Fruit fly (Drosophila melanogaster) whole organism, embryonic: ENCODE measurements around the gene CG46309.

Source experiments
- Blimp-1 ChIP-seq: fragments of 200-800 bp; sonication (Bioruptor generic); optimal IDR thresholded peaks from 3 replicates; lab custom pipeline; 2018; ENCODE audit warnings: missing biosample characterization, missing genetic modification characterization, mild to moderate bottlenecking, moderate library complexity, missing genetic modification reagents
- CG10267 ChIP-seq: fragments of 200-800 bp; sonication (Bioruptor generic); optimal IDR thresholded peaks from 2 replicates; lab custom pipeline; 2018; ENCODE audit warnings: missing biosample characterization, mild to moderate bottlenecking, missing genetic modification characterization, moderate library complexity
- CG12942 ChIP-seq: fragments of 200-800 bp; sonication (Bioruptor generic); optimal IDR thresholded peaks from 3 replicates; lab custom pipeline; 2016; ENCODE audit warnings: missing biosample characterization, missing genetic modification characterization
- CG14710 ChIP-seq: fragments of 200-800 bp; sonication (Bioruptor generic); optimal IDR thresholded peaks from 3 replicates; lab custom pipeline; 2019; ENCODE audit warnings: missing biosample characterization, mild to moderate bottlenecking, missing genetic modification characterization, moderate library complexity
- CG15011 ChIP-seq: fragments of 200-800 bp; sonication (Bioruptor generic); optimal IDR thresholded peaks from 3 replicates; lab custom pipeline; 2018; ENCODE audit warnings: missing biosample characterization, mild to moderate bottlenecking, missing genetic modification characterization
- CG15696 ChIP-seq: fragments of 200-800 bp; sonication (Bioruptor generic); optimal IDR thresholded peaks from 2 replicates; lab custom pipeline; 2019; ENCODE audit warnings: missing biosample characterization, mild to moderate bottlenecking, missing genetic modification characterization, moderate library complexity
- CG1603 ChIP-seq: fragments of 200-800 bp; sonication (Bioruptor generic); optimal IDR thresholded peaks from 2 replicates; lab custom pipeline; 2019; ENCODE audit warnings: missing biosample characterization, mild to moderate bottlenecking, missing genetic modification characterization, moderate library complexity
- CG16863 ChIP-seq: fragments of 200-800 bp; sonication (Bioruptor generic); optimal IDR thresholded peaks from 3 replicates; lab custom pipeline; 2016; ENCODE audit warnings: missing biosample characterization, missing genetic modification characterization
- CG17802 ChIP-seq: fragments of 200-800 bp; sonication (Bioruptor generic); optimal IDR thresholded peaks from 2 replicates; lab custom pipeline; 2018; ENCODE audit warnings: missing biosample characterization, mild to moderate bottlenecking, missing genetic modification characterization, moderate library complexity
- CG1792 ChIP-seq: fragments of 200-800 bp; sonication (Bioruptor generic); optimal IDR thresholded peaks from 2 replicates; lab custom pipeline; 2016; ENCODE audit warnings: missing biosample characterization, missing genetic modification characterization
- CG2712 ChIP-seq: fragments of 200-800 bp; optimal IDR thresholded peaks from 3 replicates; lab custom pipeline; 2019; ENCODE audit warnings: missing biosample characterization, mild to moderate bottlenecking, missing genetic modification characterization, moderate library complexity
- CG33213 ChIP-seq: fragments of 200-800 bp; sonication (Bioruptor generic); optimal IDR thresholded peaks from 3 replicates; lab custom pipeline; 2016; ENCODE audit warnings: missing biosample characterization, missing genetic modification characterization
- CG6791 ChIP-seq: fragments of 200-800 bp; sonication (Bioruptor generic); IDR thresholded peaks from 3 replicates; pipeline ENCODE4 v1.3.6; 2022; ENCODE audit warnings: missing biosample characterization, missing genetic modification characterization; ENCODE audit not compliant: partially characterized antibody
- CG7271 ChIP-seq: fragments of 200-800 bp; sonication (Bioruptor generic); optimal IDR thresholded peaks from 2 replicates; lab custom pipeline; 2018; ENCODE audit warnings: missing biosample characterization, mild to moderate bottlenecking, missing genetic modification characterization, moderate library complexity
- CG8290 ChIP-seq, 3 experiments: fragments of 200-800 bp; sonication (Bioruptor generic); optimal IDR thresholded peaks; 2 replicates each; lab custom pipeline; 2016 to 2019; ENCODE audit warnings: missing biosample characterization in 3 of 3, missing genetic modification characterization in 3 of 3, mild to moderate bottlenecking in 2 of 3, moderate library complexity in 1 of 3
- CG8388 ChIP-seq: fragments of 200-800 bp; sonication (Bioruptor generic); optimal IDR thresholded peaks from 2 replicates; lab custom pipeline; 2019; ENCODE audit warnings: missing biosample characterization, mild to moderate bottlenecking, missing genetic modification characterization, moderate library complexity
- CG9609 ChIP-seq: fragments of 200-800 bp; sonication (Bioruptor generic); optimal IDR thresholded peaks from 3 replicates; lab custom pipeline; 2016; ENCODE audit warnings: missing biosample characterization, missing genetic modification characterization
- D ChIP-seq, 2 experiments: fragments of 200-800 bp in 1 of 2; fragments of >200 bp in 1 of 2; sonication (Bioruptor generic) in 1 of 2; optimal IDR thresholded peaks; 2 replicates in 1 of 2; 3 replicates in 1 of 2; lab custom pipeline; 2017; ENCODE audit warnings: mild to moderate bottlenecking in 1 of 2, missing biosample characterization in 1 of 2, missing genetic modification characterization in 1 of 2, missing genetic modification reagents in 1 of 2
- Dfd ChIP-seq, 2 experiments: fragments of >200 bp; optimal IDR thresholded peaks; 2 replicates each; lab custom pipeline; 2017; ENCODE audit warnings: missing biosample characterization in 2 of 2, missing genetic modification characterization in 2 of 2
- Ets65A ChIP-seq: fragments of 200-800 bp; sonication (Bioruptor generic); peaks from one replicate; lab custom pipeline; 2016; ENCODE audit warnings: missing biosample characterization, missing genetic modification characterization
- Gsc ChIP-seq: fragments of 200-800 bp; sonication (Bioruptor generic); IDR thresholded peaks from 2 replicates; pipeline ENCODE4 v1.3.6; 2022; ENCODE audit warnings: missing biosample characterization, missing genetic modification characterization
- Gug ChIP-seq: fragments of 200-800 bp; sonication (Bioruptor generic); IDR thresholded peaks from 4 replicates; pipeline ENCODE4 v1.3.6; 2022; ENCODE audit warnings: missing biosample characterization, missing genetic modification characterization
- HLH4C ChIP-seq: fragments of 200-800 bp; sonication (Bioruptor generic); IDR thresholded peaks from 3 replicates; pipeline ENCODE4 v1.3.6; 2022; ENCODE audit warnings: missing biosample characterization, missing genetic modification characterization; ENCODE audit not compliant: partially characterized antibody
- HmgD ChIP-seq: fragments of 200-800 bp; sonication (Bioruptor generic); optimal IDR thresholded peaks from 3 replicates; lab custom pipeline; 2016; ENCODE audit warnings: missing biosample characterization, missing genetic modification characterization
- Hmx ChIP-seq: fragments of 200-800 bp; sonication (Bioruptor generic); optimal IDR thresholded peaks from 2 replicates; lab custom pipeline; 2016; ENCODE audit warnings: missing biosample characterization, missing genetic modification characterization
- Meics ChIP-seq: fragments of 200-800 bp; sonication (Bioruptor generic); optimal IDR thresholded peaks from 2 replicates; lab custom pipeline; 2017; ENCODE audit warnings: missing biosample characterization, mild to moderate bottlenecking, missing genetic modification characterization
- Opbp ChIP-seq: fragments of 200-800 bp; sonication (Bioruptor generic); IDR thresholded peaks from 3 replicates; pipeline ENCODE4 v1.3.6; 2022; ENCODE audit warnings: missing biosample characterization, missing genetic modification characterization; ENCODE audit not compliant: partially characterized antibody
- Six4 ChIP-seq: fragments of 200-800 bp; sonication (Bioruptor generic); optimal IDR thresholded peaks from 2 replicates; lab custom pipeline; 2016; ENCODE audit warnings: missing biosample characterization, missing genetic modification characterization
- TFAM ChIP-seq: fragments of 200-800 bp; sonication (Bioruptor generic); optimal IDR thresholded peaks from 2 replicates; lab custom pipeline; 2017; ENCODE audit warnings: missing biosample characterization, missing genetic modification characterization, inconsistent platforms
- Usf ChIP-seq: fragments of 200-800 bp; sonication (Bioruptor generic); optimal IDR thresholded peaks from 2 replicates; lab custom pipeline; 2017; ENCODE audit warnings: missing genotype, missing biosample characterization, missing genetic modification characterization
- YL-1 ChIP-seq: fragments of 200-800 bp; sonication (Bioruptor generic); optimal IDR thresholded peaks from 3 replicates; lab custom pipeline; 2017; ENCODE audit warnings: missing biosample characterization, mild to moderate bottlenecking, missing genetic modification characterization
- bab2 ChIP-seq: fragments of 200-800 bp; sonication (Bioruptor generic); optimal IDR thresholded peaks from 2 replicates; lab custom pipeline; 2016; ENCODE audit warnings: missing biosample characterization, missing genetic modification characterization
- chinmo ChIP-seq: fragments of 200-800 bp; sonication (Bioruptor generic); IDR thresholded peaks from 4 replicates; pipeline ENCODE4 v1.3.6; 2022; ENCODE audit warnings: missing biosample characterization, missing genetic modification characterization; ENCODE audit not compliant: partially characterized antibody
- crol ChIP-seq: fragments of 200-800 bp; sonication (Bioruptor generic); IDR thresholded peaks from 2 replicates; pipeline ENCODE4 v1.3.6; 2022; ENCODE audit warnings: missing biosample characterization, missing genetic modification characterization
- eyg ChIP-seq: fragments of 200-800 bp; sonication (Bioruptor generic); optimal IDR thresholded peaks from 3 replicates; lab custom pipeline; 2016; ENCODE audit warnings: missing biosample characterization, missing genetic modification characterization
- ftz-f1 ChIP-seq: fragments of 200-800 bp; sonication (Bioruptor generic); optimal IDR thresholded peaks from 2 replicates; lab custom pipeline; 2016; ENCODE audit warnings: missing biosample characterization, missing genetic modification characterization
- gem ChIP-seq: fragments of 200-800 bp; sonication (Bioruptor generic); optimal IDR thresholded peaks from 2 replicates; lab custom pipeline; 2019; ENCODE audit warnings: missing biosample characterization, mild to moderate bottlenecking, missing genetic modification characterization, moderate library complexity
- nerfin-1 ChIP-seq: fragments of 200-800 bp; sonication (Bioruptor generic); optimal IDR thresholded peaks from 3 replicates; lab custom pipeline; 2019; ENCODE audit warnings: missing biosample characterization, mild to moderate bottlenecking, missing genetic modification characterization, moderate library complexity
- nerfin-2 ChIP-seq: fragments of 200-800 bp; sonication (Bioruptor generic); IDR thresholded peaks from 2 replicates; pipeline ENCODE4 v1.3.6; 2022; ENCODE audit warnings: missing biosample characterization, missing genetic modification characterization; ENCODE audit not compliant: partially characterized antibody
- pfk ChIP-seq: fragments of 200-800 bp; sonication (Bioruptor generic); optimal IDR thresholded peaks from 2 replicates; lab custom pipeline; 2018; ENCODE audit warnings: missing biosample characterization, mild to moderate bottlenecking, missing genetic modification characterization, moderate library complexity
- sc ChIP-seq, 3 experiments: fragments of >200 bp in 2 of 3; fragments of 200-800 bp in 1 of 3; sonication (Bioruptor generic) in 1 of 3; optimal IDR thresholded peaks; 2 replicates in 2 of 3; 3 replicates in 1 of 3; lab custom pipeline; 2017; ENCODE audit warnings: mild to moderate bottlenecking in 1 of 3, missing biosample characterization in 1 of 3, missing genetic modification characterization in 1 of 3, missing genetic modification reagents in 1 of 3
- sd ChIP-seq: fragments of 200-800 bp; sonication (Bioruptor generic); optimal IDR thresholded peaks from 3 replicates; lab custom pipeline; 2018; ENCODE audit warnings: missing biosample characterization, mild to moderate bottlenecking, missing genetic modification characterization, moderate library complexity
- sens ChIP-seq: fragments of 200-800 bp; sonication (Bioruptor generic); peaks from one replicate; lab custom pipeline; 2016; ENCODE audit warnings: missing biosample characterization, missing genetic modification characterization
- tll ChIP-seq, 2 experiments: fragments of 200-800 bp in 1 of 2; fragments of >200 bp in 1 of 2; sonication (Bioruptor generic) in 1 of 2; optimal IDR thresholded peaks; 2 replicates each; lab custom pipeline; 2017 to 2019; ENCODE audit warnings: missing biosample characterization in 2 of 2, missing genetic modification characterization in 2 of 2, mild to moderate bottlenecking in 1 of 2, moderate library complexity in 1 of 2
- twi ChIP-seq: fragments of 200-800 bp; optimal IDR thresholded peaks from 2 replicates; lab custom pipeline; 2019; ENCODE audit warnings: missing biosample characterization, mild to moderate bottlenecking, missing genetic modification characterization, moderate library complexity
- unc-4 ChIP-seq: fragments of 200-800 bp; sonication (Bioruptor generic); IDR thresholded peaks from 2 replicates; pipeline ENCODE4 v1.3.6; 2022; ENCODE audit warnings: missing biosample characterization, missing genetic modification characterization; ENCODE audit not compliant: partially characterized antibody
- zen ChIP-seq: fragments of 200-800 bp; sonication (Bioruptor generic); optimal IDR thresholded peaks from 3 replicates; lab custom pipeline; 2018; ENCODE audit warnings: missing biosample characterization, mild to moderate bottlenecking, missing genetic modification characterization, moderate library complexity

CG46309 gene

DNA sequence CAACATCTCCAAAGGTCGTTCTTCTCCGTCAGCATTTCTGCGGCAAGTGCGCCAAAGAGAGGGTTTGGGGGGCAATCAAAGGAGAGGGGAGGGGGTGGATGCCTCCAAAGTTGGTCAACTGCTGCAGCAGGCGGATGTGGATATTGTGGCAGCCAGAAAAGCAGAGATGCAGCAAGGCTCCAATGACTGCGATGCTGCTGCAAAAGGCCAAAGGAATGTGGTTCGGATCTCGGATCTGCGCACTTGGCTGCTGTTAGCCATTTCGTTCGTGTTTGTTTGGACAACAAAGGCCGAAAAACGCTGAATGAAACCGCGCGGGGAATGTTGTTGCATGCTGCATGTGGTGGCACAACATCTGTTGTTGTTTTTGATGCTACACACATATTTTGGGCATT lies 30.5 kb upstream of the CG46309 start:
- no peak for TF ChIP-seq YL-1 (GFP tag; lab: Kevin White, UChicago)
- no peak for TF ChIP-seq nerfin-1
- TF ChIP-seq chinmo (GFP tag; lab: Robert Waterston, UW): 0 out of 4 replicates have a peak, but pooled peaks have one; percentile 23
- TF ChIP-seq CG1603 (tag; lab: Kevin White, UChicago): no peak
- TF ChIP-seq Ets65A (GFP tag; lab: Kevin White, UChicago): no peak
- TF ChIP-seq sc (optimal IDR thresholded peaks at IDR 0.05; lab: Kevin White, UChicago): no peak
- no peak for TF ChIP-seq sc (GFP tag; optimal IDR thresholded peaks at IDR 0.05; lab: Kevin White, UChicago)
- no peak for TF ChIP-seq Meics
- TF ChIP-seq CG12942 (GFP tag; lab: Kevin White, UChicago): no peak
- 0 out of 3 replicates have a peak, but pooled peaks have one; percentile 22 for TF ChIP-seq Opbp (GFP tag; lab: Robert Waterston, UW)
- TF ChIP-seq Gsc (GFP tag; lab: Robert Waterston, UW): no peak
- TF ChIP-seq sd (tag; lab: Kevin White, UChicago): peak; percentile 13
- peak; percentile 82 for TF ChIP-seq twi (tag; lab: Kevin White, UChicago)
- no peak for TF ChIP-seq CG6791 (GFP tag; lab: Robert Waterston, UW)
- TF ChIP-seq ftz-f1: no peak
- peak; percentile 24 for TF ChIP-seq pfk (GFP tag; lab: Kevin White, UChicago)
- TF ChIP-seq crol (GFP tag; lab: Robert Waterston, UW): peak; percentile 44
- TF ChIP-seq D (optimal IDR thresholded peaks at IDR 0.05; lab: Kevin White, UChicago): peak; percentile 58
- no peak for TF ChIP-seq D (GFP tag; optimal IDR thresholded peaks at IDR 0.05; lab: Kevin White, UChicago)

dm6 chr2L:16281419-16282076 lies 30.0 kb upstream of the CG46309 start:
- TF ChIP-seq CG33213 (GFP tag; lab: Kevin White, UChicago): no peak
- no peak for TF ChIP-seq Hmx (GFP tag; lab: Kevin White, UChicago)
- TF ChIP-seq CG14710: no peak
- TF ChIP-seq TFAM (GFP tag; lab: Kevin White, UChicago): no peak
- TF ChIP-seq unc-4 (GFP tag; lab: Robert Waterston, UW): no peak
- peak; percentile 13 for TF ChIP-seq Blimp-1 (GFP tag; lab: Kevin White, UChicago)
- TF ChIP-seq CG15011 (GFP tag; lab: Kevin White, UChicago): no peak
- TF ChIP-seq HmgD (GFP tag; lab: Kevin White, UChicago): no peak
- no peak for TF ChIP-seq CG7271 (tag; lab: Kevin White, UChicago)
- TF ChIP-seq zen (tag; lab: Kevin White, UChicago): no peak
- no peak for TF ChIP-seq CG16863
- TF ChIP-seq Six4 (GFP tag; lab: Kevin White, UChicago): no peak
- TF ChIP-seq eyg: no peak
- TF ChIP-seq CG1792 (GFP tag; lab: Kevin White, UChicago): no peak
- TF ChIP-seq Gug (GFP tag; lab: Robert Waterston, UW): no peak
- TF ChIP-seq gem: peak; percentile 42
- TF ChIP-seq CG10267 (tag; lab: Kevin White, UChicago): peak; percentile 8
- peak; percentile 77 for TF ChIP-seq sens (GFP tag; lab: Kevin White, UChicago)
- no peak for TF ChIP-seq tll (GFP tag; optimal IDR thresholded peaks at IDR 0.05; lab: Kevin White, UChicago)
- TF ChIP-seq CG9609 (GFP tag; lab: Kevin White, UChicago): no peak
- TF ChIP-seq CG2712 (tag; lab: Kevin White, UChicago): peak; percentile 29
- no peak for TF ChIP-seq CG17802 (tag; lab: Kevin White, UChicago)
- peak; percentile 8 for TF ChIP-seq CG15696 (tag; lab: Kevin White, UChicago)
- TF ChIP-seq nerfin-2: no peak
- no peak for TF ChIP-seq HLH4C (GFP tag; lab: Robert Waterston, UW)
- TF ChIP-seq Dfd (GFP tag; optimal IDR thresholded peaks at IDR 0.05; lab: Kevin White, UChicago): no peak
- TF ChIP-seq Usf (GFP tag; lab: Kevin White, UChicago): no peak
- TF ChIP-seq CG8388 (GFP tag; lab: Kevin White, UChicago): no peak
- no peak for TF ChIP-seq CG8290 (GFP tag; optimal IDR thresholded peaks at IDR 0.05; lab: Kevin White, UChicago)
- TF ChIP-seq CG8290 (tag; optimal IDR thresholded peaks at IDR 0.05; lab: Kevin White, UChicago): no peak
- no peak for TF ChIP-seq bab2 (GFP tag; lab: Kevin White, UChicago)
